Worm (Caenorhabditis elegans) whole organism, L3 larva: Measurements from ENCODE around the gene F14F9.8.
A peak's percentile ranks its signal among the peaks of the same experiment; 100 is the strongest.

Source experiments
- R02D3.7 ChIP-seq: fragments of 150-350 bp; optimal IDR thresholded peaks from 2 replicates; lab custom pipeline; 2014; ENCODE audit warnings: missing biosample characterization, missing genetic modification characterization
- ama-1 ChIP-seq: fragments of 150-350 bp; optimal IDR thresholded peaks from 2 replicates; lab custom pipeline; 2018
- ceh-16 ChIP-seq: sonication (generic microtip); optimal IDR thresholded peaks from 2 replicates; lab custom pipeline; 2017; ENCODE audit warnings: missing biosample characterization, missing genetic modification characterization
- ceh-28 ChIP-seq: fragments of 150-350 bp; optimal IDR thresholded peaks from 2 replicates; lab custom pipeline; 2014; ENCODE audit warnings: missing biosample characterization, missing genetic modification reagents, missing genetic modification characterization
- ceh-82 ChIP-seq: fragments of 150-350 bp; optimal IDR thresholded peaks from 2 replicates; lab custom pipeline; 2014; ENCODE audit warnings: missing biosample characterization, missing genetic modification characterization
- daf-12 ChIP-seq: fragments of 150-350 bp; optimal IDR thresholded peaks from 2 replicates; lab custom pipeline; 2014; ENCODE audit warnings: missing biosample characterization, missing genetic modification reagents, missing genetic modification characterization
- egl-27 ChIP-seq: sonication (generic microtip); optimal IDR thresholded peaks from 4 replicates; lab custom pipeline; 2017; ENCODE audit warnings: missing biosample characterization, missing genetic modification reagents, missing genetic modification characterization
- elt-1 ChIP-seq: fragments of 150-350 bp; optimal IDR thresholded peaks from 2 replicates; lab custom pipeline; 2014; ENCODE audit warnings: missing biosample characterization, missing genetic modification characterization
- elt-2 ChIP-seq: sonication (generic microtip); optimal IDR thresholded peaks from 2 replicates; lab custom pipeline; 2016; ENCODE audit warnings: missing genetic modification reagents, mild to moderate bottlenecking, missing genetic modification characterization, missing compliant biosample characterization
- elt-3 ChIP-seq, 3 experiments: fragments of 150-350 bp in 1 of 3; sonication (generic microtip) in 2 of 3; optimal IDR thresholded peaks; 2 replicates in 2 of 3; 4 replicates in 1 of 3; lab custom pipeline; 2014 to 2017; ENCODE audit warnings: missing biosample characterization in 3 of 3, missing genetic modification characterization in 3 of 3
- eor-1 ChIP-seq, 2 experiments: fragments of 150-350 bp; optimal IDR thresholded peaks; 2 replicates each; lab custom pipeline; 2014 to 2018; ENCODE audit warnings: missing biosample characterization in 2 of 2, missing genetic modification characterization in 2 of 2
- fkh-10 ChIP-seq: sonication (generic microtip); optimal IDR thresholded peaks from 2 replicates; lab custom pipeline; 2017; ENCODE audit warnings: missing biosample characterization, missing genetic modification reagents, missing genetic modification characterization
- fos-1 ChIP-seq: fragments of 150-350 bp; optimal IDR thresholded peaks from 2 replicates; lab custom pipeline; 2014; ENCODE audit warnings: missing biosample characterization, missing genetic modification characterization
- jun-1 ChIP-seq: fragments of 150-350 bp; optimal IDR thresholded peaks from 2 replicates; lab custom pipeline; 2014; ENCODE audit warnings: missing biosample characterization, missing genetic modification reagents, missing genetic modification characterization
- lin-15B ChIP-seq: fragments of 150-350 bp; optimal IDR thresholded peaks from 2 replicates; lab custom pipeline; 2014; ENCODE audit warnings: missing biosample characterization, missing genetic modification characterization
- lin-39 ChIP-seq: fragments of 150-350 bp; optimal IDR thresholded peaks from 2 replicates; lab custom pipeline; 2018; ENCODE audit warnings: missing biosample characterization, missing genetic modification reagents, missing genetic modification characterization
- mml-1 ChIP-seq: fragments of 150-350 bp; sonication (generic microtip); optimal IDR thresholded peaks from 3 replicates; lab custom pipeline; 2014; ENCODE audit warnings: missing biosample characterization, missing genetic modification characterization
- nfya-1 ChIP-seq: sonication (generic microtip); optimal IDR thresholded peaks from 2 replicates; lab custom pipeline; 2017; ENCODE audit warnings: missing genetic modification characterization, mild to moderate bottlenecking, missing compliant biosample characterization, antibody characterized with exemption, moderate library complexity; ENCODE audit not compliant: insufficient read depth
- nhr-11 ChIP-seq: fragments of 150-350 bp; optimal IDR thresholded peaks from 2 replicates; lab custom pipeline; 2014; ENCODE audit warnings: missing biosample characterization, missing genetic modification characterization
- nhr-23 ChIP-seq: fragments of 150-350 bp; optimal IDR thresholded peaks from 2 replicates; lab custom pipeline; 2014; ENCODE audit warnings: missing biosample characterization, missing genetic modification reagents, missing genetic modification characterization
- nhr-237 ChIP-seq: fragments of 150-350 bp; optimal IDR thresholded peaks from 2 replicates; lab custom pipeline; 2014; ENCODE audit warnings: missing biosample characterization, missing genetic modification characterization
- nhr-25 ChIP-seq: sonication (generic microtip); optimal IDR thresholded peaks from 2 replicates; lab custom pipeline; 2017; ENCODE audit warnings: missing biosample characterization, missing genetic modification characterization
- nhr-28 ChIP-seq: fragments of 150-350 bp; optimal IDR thresholded peaks from 2 replicates; lab custom pipeline; 2014; ENCODE audit warnings: missing biosample characterization, missing genetic modification characterization
- nhr-67 ChIP-seq: fragments of 150-350 bp; optimal IDR thresholded peaks from 2 replicates; lab custom pipeline; 2014; ENCODE audit warnings: missing biosample characterization, missing genetic modification characterization
- nhr-76 ChIP-seq: fragments of 150-350 bp; sonication (generic microtip); optimal IDR thresholded peaks from 5 replicates; lab custom pipeline; 2014; ENCODE audit warnings: missing biosample characterization, missing genetic modification characterization
- nhr-77 ChIP-seq: fragments of 150-350 bp; optimal IDR thresholded peaks from 2 replicates; lab custom pipeline; 2014; ENCODE audit warnings: missing biosample characterization, missing genetic modification characterization
- pha-4 ChIP-seq: fragments of 150-350 bp; optimal IDR thresholded peaks from 2 replicates; lab custom pipeline; 2014; ENCODE audit warnings: missing biosample characterization, missing genetic modification reagents, missing genetic modification characterization
- pqm-1 ChIP-seq: fragments of 150-350 bp; optimal IDR thresholded peaks from 2 replicates; lab custom pipeline; 2017; ENCODE audit warnings: missing biosample characterization, missing genetic modification characterization, inconsistent platforms
- sea-2 ChIP-seq: fragments of 150-350 bp; sonication (generic microtip); optimal IDR thresholded peaks from 4 replicates; lab custom pipeline; 2014; ENCODE audit warnings: missing biosample characterization, missing genetic modification reagents, missing genetic modification characterization
- skn-1 ChIP-seq: fragments of 150-350 bp; optimal IDR thresholded peaks from 2 replicates; lab custom pipeline; 2014; ENCODE audit warnings: missing biosample characterization, missing genetic modification characterization
- unc-39 ChIP-seq: sonication (generic microtip); optimal IDR thresholded peaks from 4 replicates; lab custom pipeline; 2017; ENCODE audit warnings: missing biosample characterization, missing genetic modification characterization
- ztf-11 ChIP-seq: fragments of 150-350 bp; optimal IDR thresholded peaks from 2 replicates; lab custom pipeline; 2014; ENCODE audit warnings: missing biosample characterization, missing genetic modification characterization
- ztf-4 ChIP-seq: fragments of 150-350 bp; optimal IDR thresholded peaks from 2 replicates; lab custom pipeline; 2014; ENCODE audit warnings: missing biosample characterization, missing genetic modification characterization

The F14F9.8 gene

ce11 chrV:5130018-5130417, at the start of gene F14F9.8:
Gene F14F9.8, plus strand, starts transcription at chrV:5130318.
- TF ChIP-seq elt-1 (tag; lab: Kevin White, UChicago): no peak
- no peak for TF ChIP-seq ama-1
- no peak for TF ChIP-seq pqm-1 (tag; lab: Kevin White, UChicago)
- no peak for TF ChIP-seq lin-39 (tag; lab: Kevin White, UChicago)
- TF ChIP-seq unc-39: no peak
- TF ChIP-seq nhr-25 (tag; lab: Kevin White, UChicago): no peak

ce11 chrV:5080853-5081338, 49.2 kb upstream of the F14F9.8 start, which contains the start of gene Y58A7A.3:
Gene Y58A7A.3, minus strand, starts transcription at chrV:5080903.
- TF ChIP-seq nhr-23 (tag; lab: Kevin White, UChicago): peak; percentile 72
- TF ChIP-seq mml-1 (tag; lab: Kevin White, UChicago): no peak
- TF ChIP-seq ceh-82 (tag; lab: Kevin White, UChicago): no peak
- TF ChIP-seq jun-1 (tag; lab: Kevin White, UChicago): peak; percentile 11
- peak; percentile 43 for TF ChIP-seq ceh-28 (tag; lab: Kevin White, UChicago)
- peak; percentile 28 for TF ChIP-seq skn-1 (tag; lab: Kevin White, UChicago)
- peak; percentile 75 for TF ChIP-seq pha-4 (tag; lab: Kevin White, UChicago)
- peak; percentile 2 for TF ChIP-seq lin-15B (tag; lab: Kevin White, UChicago)
- TF ChIP-seq fos-1 (tag; lab: Kevin White, UChicago): no peak
- TF ChIP-seq nhr-25 (tag; lab: Kevin White, UChicago): peak; percentile 5
- TF ChIP-seq elt-2 (tag; lab: Kevin White, UChicago): peak; percentile 36
- peak; percentile 46 for TF ChIP-seq nfya-1 (tag; lab: Kevin White, UChicago)
- TF ChIP-seq pqm-1 (tag; lab: Kevin White, UChicago): peak; percentile 28

DNA sequence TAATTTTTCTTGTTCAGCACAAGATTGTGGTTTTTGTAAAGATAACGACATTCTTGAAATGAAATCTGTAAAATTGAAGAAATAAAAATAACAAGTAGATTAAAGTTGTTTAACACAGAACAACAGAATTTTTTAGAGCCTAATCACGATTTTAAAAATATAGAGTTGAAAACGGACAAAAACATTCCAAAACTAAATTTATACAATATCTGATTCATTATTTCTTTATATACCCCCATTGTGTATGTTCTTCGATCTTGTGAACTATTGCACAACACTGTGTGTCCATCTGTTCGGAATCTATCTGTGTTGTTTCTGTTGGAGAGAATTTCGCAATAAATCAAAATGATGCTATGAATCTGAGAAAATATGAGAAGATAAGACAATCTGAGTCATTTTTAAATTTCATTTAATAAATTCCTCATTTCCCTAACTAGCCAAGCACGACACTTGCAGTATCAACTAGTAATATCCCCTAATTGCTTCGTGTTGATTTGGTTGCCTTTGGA, 45.1 kb upstream of the F14F9.8 start, which contains the start of gene Y58A7A.4:
Gene Y58A7A.4, minus strand, starts transcription at position 51 of the 509 bp plus-strand sequence.
- TF ChIP-seq R02D3.7 (tag; lab: Kevin White, UChicago): no peak
- TF ChIP-seq mml-1 (tag; lab: Kevin White, UChicago): no peak
- TF ChIP-seq ceh-16 (tag; lab: Kevin White, UChicago): no peak
- no peak for TF ChIP-seq daf-12 (tag; lab: Kevin White, UChicago)

DNA sequence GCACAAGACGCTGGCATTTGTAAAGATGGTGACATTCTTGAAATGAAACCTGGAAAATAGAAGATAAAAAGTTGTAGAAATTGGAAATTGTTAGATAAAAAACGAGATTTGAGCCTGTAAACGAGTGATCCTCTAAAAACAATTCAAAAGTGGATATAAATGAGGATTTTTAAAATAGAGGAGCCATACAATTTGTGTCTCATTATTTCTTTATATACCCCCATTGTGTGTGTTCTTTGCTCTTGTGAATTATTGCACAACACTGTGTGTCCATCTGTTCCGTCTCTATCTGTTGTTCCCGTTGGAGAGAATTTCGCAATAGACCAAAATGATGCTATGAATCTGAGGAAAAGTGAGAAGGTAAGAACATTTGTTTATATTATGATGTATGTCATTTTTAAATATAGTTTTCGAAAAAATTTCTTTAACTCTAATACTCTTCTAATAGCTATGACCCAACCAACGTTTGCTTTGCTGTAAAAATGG, 43.2 kb upstream of the F14F9.8 start, which contains the start of gene Y58A7A.5:
Gene Y58A7A.5, minus strand, starts transcription at position 51 of the 486 bp plus-strand sequence.
- no peak for TF ChIP-seq unc-39
- TF ChIP-seq nhr-237 (tag; lab: Kevin White, UChicago): no peak
- TF ChIP-seq nhr-76 (tag; lab: Kevin White, UChicago): no peak
- TF ChIP-seq R02D3.7 (tag; lab: Kevin White, UChicago): no peak
- TF ChIP-seq lin-39 (tag; lab: Kevin White, UChicago): peak; percentile 26
- TF ChIP-seq pqm-1 (tag; lab: Kevin White, UChicago): no peak
- TF ChIP-seq nhr-28 (tag; lab: Kevin White, UChicago): no peak
- TF ChIP-seq nhr-67 (tag; lab: Kevin White, UChicago): no peak
- no peak for TF ChIP-seq eor-1 (tag; optimal IDR thresholded peaks at IDR 0.05; lab: Kevin White, UChicago)
- TF ChIP-seq lin-15B (tag; lab: Kevin White, UChicago): no peak
- peak; percentile 3 for TF ChIP-seq ceh-28 (tag; lab: Kevin White, UChicago)
- TF ChIP-seq daf-12 (tag; lab: Kevin White, UChicago): no peak
- no peak for TF ChIP-seq jun-1 (tag; lab: Kevin White, UChicago)
- no peak for TF ChIP-seq ztf-4 (tag; lab: Kevin White, UChicago)
- TF ChIP-seq nhr-11 (tag; lab: Kevin White, UChicago): no peak
- TF ChIP-seq sea-2 (GFP tag; lab: Kevin White, UChicago): no peak
- TF ChIP-seq fkh-10 (GFP tag; lab: Kevin White, UChicago): no peak
- TF ChIP-seq egl-27 (tag; lab: Kevin White, UChicago): no peak
- no peak for TF ChIP-seq elt-1 (tag; lab: Kevin White, UChicago)
- peak; percentile 22 for TF ChIP-seq nfya-1 (tag; lab: Kevin White, UChicago)
- TF ChIP-seq ceh-82 (tag; lab: Kevin White, UChicago): no peak
- TF ChIP-seq pha-4 (tag; lab: Kevin White, UChicago): peak; percentile 28

- no peak for TF ChIP-seq nhr-77
- TF ChIP-seq nfya-1 (tag; lab: Kevin White, UChicago): no peak
- TF ChIP-seq unc-39: no peak
- no peak for TF ChIP-seq lin-15B (tag; lab: Kevin White, UChicago)
- no peak for TF ChIP-seq elt-3 (tag; optimal IDR thresholded peaks at IDR 0.05; lab: Kevin White, UChicago)
- TF ChIP-seq elt-1 (tag; lab: Kevin White, UChicago): no peak
- TF ChIP-seq eor-1 (tag; optimal IDR thresholded peaks at IDR 0.05; lab: Kevin White, UChicago): no peak
- no peak for TF ChIP-seq ceh-28 (tag; lab: Kevin White, UChicago)
- no peak for TF ChIP-seq fos-1 (tag; lab: Kevin White, UChicago)
- TF ChIP-seq ztf-11: no peak
- no peak for TF ChIP-seq mml-1 (tag; lab: Kevin White, UChicago)
- no peak for TF ChIP-seq ztf-4 (tag; lab: Kevin White, UChicago)
- TF ChIP-seq skn-1 (tag; lab: Kevin White, UChicago): no peak
- TF ChIP-seq, all 47 proteins: peak for 0
Observed at ce11 chrV:5088311-5088710, 41.8 kb upstream of the F14F9.8 start.
